Worm (Caenorhabditis elegans) whole organism, dauer: ENCODE measurements around the gene pig-1.

Source experiments
- unc-62 ChIP-seq: sonication (generic microtip); optimal IDR thresholded peaks from 2 replicates; lab custom pipeline; 2017; ENCODE audit warnings: missing biosample characterization, missing genetic modification reagents, missing genetic modification characterization

Gene pig-1

DNA sequence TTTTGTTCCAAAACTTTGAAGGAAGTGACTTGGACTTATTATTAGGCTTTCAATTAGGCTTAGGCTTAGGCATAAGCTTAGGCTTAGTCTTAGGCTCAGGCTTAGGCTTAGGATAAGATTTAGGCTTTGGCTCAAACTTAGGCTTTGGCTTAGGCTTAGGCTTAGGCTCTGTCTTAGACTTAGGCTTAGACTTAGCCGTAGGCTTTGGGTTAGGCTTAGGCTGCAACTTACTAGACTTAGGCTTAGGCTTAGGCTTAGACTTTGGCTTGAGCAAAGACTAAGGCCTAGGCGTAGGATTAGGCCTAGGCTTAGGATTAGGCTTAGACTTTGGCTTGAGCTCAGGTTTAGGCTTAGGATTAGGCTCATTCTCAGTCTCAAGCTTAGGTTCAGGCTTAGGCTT, 34.5 kb downstream of the pig-1 start:
- TF ChIP-seq unc-62 (GFP tag; lab: Kevin White, UChicago): no peak

DNA sequence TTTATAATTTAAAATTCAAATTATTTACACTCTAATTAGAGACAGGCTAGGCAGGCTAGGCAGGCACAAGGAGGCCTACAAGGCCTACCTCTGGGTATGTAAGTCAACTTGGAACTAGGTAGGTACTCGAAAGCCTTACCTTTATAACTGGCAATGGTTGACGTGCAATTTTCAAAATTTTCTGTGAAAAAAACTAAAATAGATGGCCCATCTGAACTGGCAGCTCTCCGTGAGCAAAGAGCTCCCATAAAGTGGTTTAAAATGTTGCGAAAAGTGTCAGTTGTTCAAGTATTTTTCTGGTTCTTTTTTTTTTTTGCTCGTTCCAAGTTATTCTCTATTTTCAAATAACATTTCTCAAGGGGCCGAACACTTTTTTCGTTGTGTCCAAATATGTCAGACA, 35.3 kb downstream of the pig-1 start:
- no peak for TF ChIP-seq unc-62 (GFP tag; lab: Kevin White, UChicago)

DNA sequence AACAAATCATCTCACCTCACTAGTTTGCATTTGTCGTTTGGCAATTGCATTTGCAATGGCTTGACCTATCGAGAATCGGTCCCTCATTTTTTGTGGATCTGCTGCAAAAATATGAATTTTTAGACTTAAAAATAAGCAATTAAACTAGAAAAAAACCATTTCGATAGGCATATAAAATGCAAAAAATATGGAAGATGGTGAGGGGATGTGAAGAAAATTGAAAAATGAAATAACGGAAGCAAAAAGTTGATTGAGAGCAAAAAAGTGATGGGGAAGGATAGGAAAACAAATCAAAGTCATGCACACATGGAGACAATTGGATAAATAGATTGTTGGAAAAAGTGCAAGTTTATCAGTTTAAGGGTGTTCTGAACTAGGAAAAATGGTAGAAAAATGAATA, 38.2 kb downstream of the pig-1 start, which contains the start of gene npr-37:
npr-37 (minus strand) TSS at position 101 of the 400 bp plus-strand sequence.
- TF ChIP-seq unc-62 (GFP tag; lab: Kevin White, UChicago): no peak

DNA sequence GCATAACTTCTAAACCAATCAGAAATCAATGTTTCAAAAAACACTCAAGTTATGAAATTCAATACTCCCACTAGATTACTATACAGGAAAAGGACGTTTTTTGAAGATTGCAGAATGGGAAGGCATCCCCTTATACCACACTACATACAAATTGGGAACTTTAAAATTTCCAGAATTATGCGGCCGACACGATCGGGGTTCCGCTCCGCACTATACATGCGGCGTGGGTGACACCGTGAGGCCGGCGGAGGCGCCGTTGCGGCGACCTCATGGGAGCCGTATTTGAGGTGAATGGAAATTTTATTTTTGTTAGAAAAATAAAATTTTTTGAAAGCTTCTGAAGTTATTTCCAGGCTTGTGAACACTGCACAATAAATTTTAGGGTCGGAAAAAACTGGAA, 51.0 kb downstream of the pig-1 start:
- TF ChIP-seq unc-62 (GFP tag; lab: Kevin White, UChicago): no peak

DNA sequence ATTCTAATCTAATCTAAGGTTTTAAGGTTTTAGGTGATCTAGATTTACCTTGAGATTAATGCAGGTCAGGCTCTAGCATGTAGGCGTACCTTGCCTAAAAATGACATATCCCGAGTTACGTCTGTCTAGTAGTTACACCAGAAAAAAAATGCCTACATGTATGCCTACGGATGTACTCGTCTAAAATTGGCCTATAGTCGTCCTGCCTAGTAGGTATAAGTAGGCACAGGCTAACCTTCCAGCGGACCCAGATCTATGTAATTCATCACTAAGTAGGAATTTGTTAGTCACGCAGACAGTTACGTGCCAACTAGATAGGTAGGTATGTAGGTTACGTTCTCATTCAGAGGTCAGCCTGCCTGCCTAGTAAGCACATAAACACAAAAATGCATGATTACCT, 52.0 kb downstream of the pig-1 start:
- TF ChIP-seq unc-62 (GFP tag; lab: Kevin White, UChicago): no peak

DNA sequence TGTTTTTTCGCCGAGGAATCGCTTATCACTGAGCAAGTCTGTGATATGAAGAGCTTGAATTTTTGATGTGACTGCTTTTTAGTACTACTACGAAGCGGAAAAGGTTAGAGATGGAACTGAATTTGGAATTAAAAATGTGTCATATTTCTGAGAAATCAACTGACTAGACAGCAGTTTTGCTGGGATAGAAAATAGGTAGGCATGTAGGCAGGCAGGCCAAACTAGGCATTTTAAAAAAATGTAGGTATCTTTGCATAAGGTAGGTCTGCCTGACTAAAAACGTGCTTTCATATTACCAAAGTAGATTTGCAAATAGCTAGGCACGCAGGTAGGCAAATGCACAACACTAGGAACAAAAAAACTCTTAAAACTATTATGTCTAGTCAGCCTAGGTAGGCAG, 52.7 kb downstream of the pig-1 start:
- TF ChIP-seq unc-62 (GFP tag; lab: Kevin White, UChicago): no peak

DNA sequence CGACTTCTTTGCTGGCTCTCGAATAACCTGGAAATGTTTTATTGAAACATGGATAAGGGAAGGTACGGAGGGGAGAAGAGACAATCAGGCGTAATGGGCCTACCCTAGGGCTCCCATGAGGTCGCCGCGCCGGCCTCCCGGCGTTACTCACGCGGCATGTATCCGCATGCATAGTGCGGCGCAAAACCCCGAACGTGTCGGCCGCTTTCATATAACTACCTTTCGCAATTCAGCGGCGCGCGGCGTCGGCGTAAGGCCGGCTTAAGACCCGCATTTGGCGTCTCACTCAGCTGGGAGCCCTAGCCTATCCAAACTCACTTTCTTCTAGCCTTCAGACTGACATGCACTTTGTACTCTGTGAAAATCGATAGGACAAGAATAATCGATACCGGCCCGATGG, 57.2 kb downstream of the pig-1 start:
- no peak for TF ChIP-seq unc-62 (GFP tag; lab: Kevin White, UChicago)

DNA sequence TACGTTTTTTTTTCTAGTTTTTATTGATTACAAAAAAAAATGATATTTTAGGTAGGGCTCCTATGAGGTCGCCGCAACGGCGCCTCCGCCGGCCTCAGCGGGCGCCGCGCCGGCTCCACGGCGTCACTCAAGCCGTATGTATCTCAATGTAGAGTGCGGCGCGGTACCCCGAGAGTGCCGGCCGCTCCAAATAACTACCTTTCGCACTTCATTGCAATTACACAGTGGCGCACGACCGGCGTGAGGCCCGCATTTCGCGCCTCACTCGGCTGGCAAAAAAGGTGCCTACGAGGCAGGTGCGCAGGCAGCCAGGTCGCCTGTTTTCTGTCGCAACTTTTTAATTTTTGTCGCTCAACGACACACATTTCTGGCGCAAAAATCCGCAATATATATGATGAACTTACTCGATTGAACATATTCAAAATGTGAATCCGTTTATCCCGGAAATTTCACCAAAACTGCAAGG, 58.6 kb downstream of the pig-1 start, which contains the start of gene M04G7.2:
M04G7.2 (minus strand) TSS at position 416 of the 466 bp plus-strand sequence.
- no peak for TF ChIP-seq unc-62 (GFP tag; lab: Kevin White, UChicago)
